Worm (Caenorhabditis elegans): ENCODE data around the gene K09F5.1.

The K09F5.1 gene

DNA sequence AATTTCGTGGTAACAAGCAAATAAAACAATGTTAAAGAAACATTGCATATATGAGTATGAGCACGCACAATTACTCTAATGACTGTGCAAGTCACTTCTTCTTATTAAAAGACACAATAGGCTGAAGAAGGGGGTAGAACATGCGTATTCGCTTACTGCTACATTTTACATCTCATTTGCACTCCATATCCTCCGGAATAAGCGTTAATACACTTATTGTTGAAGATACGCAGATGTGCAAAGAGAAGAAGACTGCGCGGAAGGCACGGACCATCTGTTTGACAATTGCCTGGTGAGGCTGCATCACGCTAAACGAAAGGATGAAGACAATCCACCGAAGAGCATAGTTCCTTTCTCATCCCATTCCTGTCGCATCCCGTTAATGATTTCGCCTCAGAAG, 26.6 kb upstream of the K09F5.1 start:
- peak; percentile 46 for TF ChIP-seq ref-2 (tag; optimal IDR thresholded peaks at IDR 0.05)
- no peak for TF ChIP-seq K02D7.2 (tag; optimal IDR thresholded peaks at IDR 0.05)
- TF ChIP-seq pat-9 (tag; optimal IDR thresholded peaks at IDR 0.05), result no peak
- TF ChIP-seq tbx-7 (tag; optimal IDR thresholded peaks at IDR 0.05), result no peak
- TF ChIP-seq unc-42 (tag; optimal IDR thresholded peaks at IDR 0.05), result peak; percentile 97
- no peak for TF ChIP-seq pha-4 (tag; optimal IDR thresholded peaks at IDR 0.05)
- peak; percentile 43 for TF ChIP-seq unc-55 (GFP tag; optimal IDR thresholded peaks at IDR 0.05)
- peak; percentile 0 for TF ChIP-seq sdc-2 (tag; optimal IDR thresholded peaks at IDR 0.05)
- TF ChIP-seq tbx-2 (tag; optimal IDR thresholded peaks at IDR 0.05), result peak; percentile 47
- no peak for TF ChIP-seq elt-2 (tag; optimal IDR thresholded peaks at IDR 0.05)
- TF ChIP-seq T23F11.4 (GFP tag; optimal IDR thresholded peaks at IDR 0.05), result no peak
- no peak for TF ChIP-seq pros-1 (tag; optimal IDR thresholded peaks at IDR 0.05)
- peak; percentile 71 for TF ChIP-seq ceh-14 (tag; optimal IDR thresholded peaks at IDR 0.05)
- TF ChIP-seq ceh-34 (tag; optimal IDR thresholded peaks at IDR 0.05), result no peak
- TF ChIP-seq pax-1 (tag; optimal IDR thresholded peaks at IDR 0.05), result no peak
- no peak for TF ChIP-seq ceh-22 (tag; optimal IDR thresholded peaks at IDR 0.05)
- no peak for TF ChIP-seq ceh-6 (GFP tag; optimal IDR thresholded peaks at IDR 0.05)
- no peak for TF ChIP-seq K09A11.1 (tag; optimal IDR thresholded peaks at IDR 0.05; ENCODE audit: insufficient read depth)
- TF ChIP-seq odd-2 (tag; optimal IDR thresholded peaks at IDR 0.05), result no peak
- TF ChIP-seq gmeb-2 (tag; optimal IDR thresholded peaks at IDR 0.05), result no peak
- TF ChIP-seq nfya-1 (tag; optimal IDR thresholded peaks at IDR 0.05), result peak; percentile 24
- no peak for TF ChIP-seq ceh-9 (tag; optimal IDR thresholded peaks at IDR 0.05)
- no peak for TF ChIP-seq ets-4 (tag; optimal IDR thresholded peaks at IDR 0.05)
- no peak for TF ChIP-seq ahr-1 (tag; optimal IDR thresholded peaks at IDR 0.05)
- TF ChIP-seq hlh-6 (tag; optimal IDR thresholded peaks at IDR 0.05), result no peak
- TF ChIP-seq pha-2 (tag; optimal IDR thresholded peaks at IDR 0.05), result no peak
- no peak for TF ChIP-seq mec-3 (tag; optimal IDR thresholded peaks at IDR 0.05; ENCODE audit: borderline replicate concordance)
- TF ChIP-seq syd-9 (tag; optimal IDR thresholded peaks at IDR 0.05), result no peak
- TF ChIP-seq elt-4 (tag; optimal IDR thresholded peaks at IDR 0.05), result no peak
- no peak for TF ChIP-seq ceh-45 (GFP tag; IDR thresholded peaks at IDR 0.05)
- TF ChIP-seq nhr-232 (tag; optimal IDR thresholded peaks at IDR 0.05), result no peak
- TF ChIP-seq ceh-2 (tag; optimal IDR thresholded peaks at IDR 0.05), result no peak
- peak; percentile 58 for TF ChIP-seq ceh-31 (tag; optimal IDR thresholded peaks at IDR 0.05)

DNA sequence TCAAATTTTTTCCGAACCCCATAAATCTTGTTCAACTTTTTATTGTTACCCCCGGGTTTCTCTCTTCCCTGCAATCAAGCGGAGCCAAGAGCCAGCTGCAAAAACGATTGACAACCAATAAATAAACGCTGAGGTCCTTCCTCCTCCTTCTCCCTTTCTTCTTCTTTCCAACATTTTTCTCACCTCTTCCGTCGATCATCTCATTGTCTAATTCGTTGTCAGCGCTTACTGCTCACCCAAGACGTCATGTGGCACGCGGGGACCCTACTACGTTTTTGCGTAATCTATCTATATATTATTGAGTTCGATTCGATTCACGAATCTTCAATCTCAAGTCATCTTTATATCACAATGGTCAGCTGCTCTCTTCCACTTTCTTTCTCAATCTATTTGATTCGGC, 24.0 kb upstream of the K09F5.1 start:
- TF ChIP-seq nfya-1 (tag; optimal IDR thresholded peaks at IDR 0.05) (no peak), eyg-1 (tag; optimal IDR thresholded peaks at IDR 0.05) (no peak), ceh-31 (tag; optimal IDR thresholded peaks at IDR 0.05) (no peak), C08G9.2 (tag; optimal IDR thresholded peaks at IDR 0.05) (no peak), nhr-232 (tag; optimal IDR thresholded peaks at IDR 0.05) (no peak), unc-55 (GFP tag; optimal IDR thresholded peaks at IDR 0.05) (peak; percentile 93), hlh-13 (GFP tag; optimal IDR thresholded peaks at IDR 0.05) (no peak), ceh-9 (tag; optimal IDR thresholded peaks at IDR 0.05) (no peak), Y22D7AL.16 (tag; optimal IDR thresholded peaks at IDR 0.05) (no peak), ceh-18 (tag; optimal IDR thresholded peaks at IDR 0.05) (peak; percentile 65)

DNA sequence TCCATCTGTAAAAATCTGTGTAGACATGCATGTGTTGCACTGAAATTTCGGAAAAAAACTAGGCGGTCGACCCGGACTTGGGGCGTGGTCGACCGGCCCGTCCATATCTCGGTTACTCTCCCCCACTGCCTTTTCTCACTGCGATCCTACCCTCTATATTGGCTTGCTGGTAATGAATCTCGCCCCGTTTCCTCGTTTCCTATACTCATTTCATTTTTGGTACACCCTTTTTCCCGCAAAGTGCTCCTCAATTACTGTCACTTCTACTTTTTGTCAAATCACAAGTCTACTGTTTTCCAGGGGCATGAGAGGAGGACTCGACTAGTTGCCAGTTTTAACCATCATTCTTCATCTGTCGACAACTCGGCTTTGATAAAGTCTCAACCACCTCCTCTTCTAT, 20.5 kb upstream of the K09F5.1 start, which contains the start of gene K09F5.6:
Gene K09F5.6 (plus strand): TSS at position 301 of the 400 bp plus-strand sequence.
- TF ChIP-seq pros-1 (tag; optimal IDR thresholded peaks at IDR 0.05) (no peak), ceh-19 (GFP tag; optimal IDR thresholded peaks at IDR 0.05) (peak; percentile 6), ceh-22 (tag; optimal IDR thresholded peaks at IDR 0.05) (no peak)

Data from whole organism, late embryonic.